Worm (Caenorhabditis elegans): ENCODE data around the gene T11F9.1.

DNA sequence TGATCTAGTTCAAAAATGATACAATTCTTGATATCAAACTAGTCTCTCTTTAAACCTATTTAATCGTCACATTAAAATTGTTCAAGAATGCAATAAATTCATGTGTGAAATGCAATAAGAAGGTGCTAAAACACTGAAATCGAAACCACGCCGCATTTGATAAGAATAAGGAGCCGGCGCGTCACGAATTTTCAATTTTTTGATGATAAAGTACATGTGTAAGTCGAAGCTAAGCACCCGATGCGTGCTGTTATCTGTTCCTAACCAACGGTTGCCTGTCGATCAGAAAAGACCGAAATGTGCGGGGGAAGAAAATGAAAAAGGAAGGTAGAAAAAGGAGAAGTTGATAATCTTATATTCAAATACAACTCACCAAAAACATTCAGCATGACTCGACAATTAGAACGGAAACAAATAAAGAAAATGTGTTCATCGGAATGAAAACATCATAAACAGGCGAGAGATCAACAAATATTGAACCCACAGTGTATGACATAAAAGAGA is 10.9 kb downstream of the T11F9.1 start, which contains the start of gene aat-6:
- TF ChIP-seq unc-130 (tag; optimal IDR thresholded peaks at IDR 0.05) (no peak), tbx-2 (tag; optimal IDR thresholded peaks at IDR 0.05) (no peak), lin-39 (tag; optimal IDR thresholded peaks at IDR 0.05) (no peak), nhr-76 (tag; optimal IDR thresholded peaks at IDR 0.05) (no peak), lin-35 (GFP tag; optimal IDR thresholded peaks at IDR 0.05) (peak in 1 of 2 experiments; percentile 24), blmp-1 (tag; optimal IDR thresholded peaks at IDR 0.05) (no peak), alr-1 (tag; optimal IDR thresholded peaks at IDR 0.05; ENCODE audit: borderline replicate concordance) (no peak), nhr-28 (tag; optimal IDR thresholded peaks at IDR 0.05) (no peak)

Data from whole organism, L1 larva.